Fruit fly (Drosophila melanogaster): ENCODE data around the gene CG42371.

The CG42371 gene

DNA sequence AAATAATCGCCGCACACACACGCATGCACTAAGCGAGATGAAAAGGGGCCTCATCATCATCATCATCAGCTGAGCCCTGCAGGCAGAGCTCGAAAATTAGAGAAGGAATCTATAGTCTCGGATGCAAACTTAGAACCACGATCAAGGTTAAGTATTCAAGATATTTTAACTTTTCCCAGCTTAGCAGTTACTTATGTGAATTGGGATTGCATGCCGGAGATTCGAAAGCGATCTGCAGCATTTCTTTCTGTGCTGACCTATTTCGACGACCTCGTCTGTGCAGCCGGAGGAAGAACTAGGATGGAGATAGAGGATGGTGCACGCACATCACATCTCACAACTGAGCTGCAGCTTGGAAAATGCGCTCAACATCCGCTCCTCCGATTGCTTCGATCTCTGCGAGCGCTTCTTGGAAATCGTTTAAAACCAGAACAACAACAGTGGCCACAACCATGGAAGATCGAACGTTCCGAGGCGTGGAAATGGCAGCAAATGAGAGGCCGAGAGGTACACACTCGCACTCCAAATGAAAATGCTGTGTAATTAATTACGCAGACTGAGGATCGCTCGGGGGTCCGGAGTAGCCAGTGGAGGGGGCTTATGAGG lies 34.2 kb downstream of the CG42371 start (continued):
- TF ChIP-seq D (optimal IDR thresholded peaks at IDR 0.05) (no peak), D (GFP tag; optimal IDR thresholded peaks at IDR 0.05) (peak; percentile 67), Meics (GFP tag; optimal IDR thresholded peaks at IDR 0.05) (no peak), Awh (GFP tag; IDR thresholded peaks at IDR 0.05) (peak; percentile 66), CG11723 (GFP tag; optimal IDR thresholded peaks at IDR 0.05) (peak; percentile 20), Xrp1 (GFP tag; IDR thresholded peaks at IDR 0.05) (peak; percentile 93), tin (GFP tag; optimal IDR thresholded peaks at IDR 0.05) (peak; percentile 69), jigr1 (GFP tag; IDR thresholded peaks at IDR 0.05) (no peak), CG3847 (GFP tag; IDR thresholded peaks at IDR 0.05) (0 out of 2 replicates have a peak, but pooled peaks have one; percentile 12), CG7556 (GFP tag; optimal IDR thresholded peaks at IDR 0.05) (peak; percentile 64), Poxn (GFP tag; IDR thresholded peaks at IDR 0.05) (no peak), CG30403 (GFP tag; optimal IDR thresholded peaks at IDR 0.05) (peak; percentile 21), gsb (GFP tag; IDR thresholded peaks at IDR 0.05) (no peak), pan (optimal IDR thresholded peaks at IDR 0.05) (no peak), pan (GFP tag; optimal IDR thresholded peaks at IDR 0.05 in 1 of 2, IDR thresholded peaks at IDR 0.05 in 1 of 2) (peak in 1 of 2 experiments; percentile 16), Hr3 (GFP tag; optimal IDR thresholded peaks at IDR 0.05) (peak; percentile 50), ro (GFP tag; IDR thresholded peaks at IDR 0.05) (peak; percentile 34; the same call in 1 of the 2 replicates), Taf1 (GFP tag; IDR thresholded peaks at IDR 0.05) (no peak), CG14014 (GFP tag; IDR thresholded peaks at IDR 0.05) (no peak), CG4617 (GFP tag; optimal IDR thresholded peaks at IDR 0.05; ENCODE audit: borderline replicate concordance) (peak; percentile 31), unpg (GFP tag; optimal IDR thresholded peaks at IDR 0.05) (peak; percentile 65), az2 (GFP tag; optimal IDR thresholded peaks at IDR 0.05) (peak; percentile 51), CG12659 (GFP tag; optimal IDR thresholded peaks at IDR 0.05) (no peak), p53 (GFP tag; optimal IDR thresholded peaks at IDR 0.05) (peak; percentile 32), tna (GFP tag; IDR thresholded peaks at IDR 0.05; ENCODE audit: partially characterized antibody) (no peak), CG2875 (GFP tag; optimal IDR thresholded peaks at IDR 0.05) (peak; percentile 61), Trl (optimal IDR thresholded peaks at IDR 0.05) (no peak), Trl (GFP tag; optimal IDR thresholded peaks at IDR 0.05) (peak; percentile 76), org-1 (GFP tag; optimal IDR thresholded peaks at IDR 0.05) (peak; percentile 75), Pdp1 (GFP tag; optimal IDR thresholded peaks at IDR 0.05) (peak; percentile 45 to 49), hbn (GFP tag; IDR thresholded peaks at IDR 0.05; ENCODE audit: partially characterized antibody) (no peak), Antp (GFP tag; optimal IDR thresholded peaks at IDR 0.05) (peak; percentile 66), CkIIα-i1 (GFP tag; IDR thresholded peaks at IDR 0.05) (no peak), gcm (GFP tag; optimal IDR thresholded peaks at IDR 0.05) (peak; percentile 75), Sry-β (GFP tag; optimal IDR thresholded peaks at IDR 0.05) (no peak), HLH54F (GFP tag; optimal IDR thresholded peaks at IDR 0.05) (peak; percentile 29), CG13775 (GFP tag; optimal IDR thresholded peaks at IDR 0.05) (peak; percentile 72), CG11456 (GFP tag; IDR thresholded peaks at IDR 0.05) (no peak), sd (tag; optimal IDR thresholded peaks at IDR 0.05) (no peak), lilli (GFP tag; optimal IDR thresholded peaks at IDR 0.05) (peak; percentile 47), CG9932 (GFP tag; IDR thresholded peaks at IDR 0.05) (no peak), stwl (tag; optimal IDR thresholded peaks at IDR 0.05) (peak; percentile 57), Vsx1 (GFP tag; optimal IDR thresholded peaks at IDR 0.05) (no peak), CG11695 (GFP tag; IDR thresholded peaks at IDR 0.05) (peak; percentile 56; the same call in 2 of the 3 replicates), lmd (GFP tag; IDR thresholded peaks at IDR 0.05) (no peak), lov (optimal IDR thresholded peaks at IDR 0.05) (no peak), lov (GFP tag; IDR thresholded peaks at IDR 0.05) (peak; percentile 73; the same call in 1 of the 3 replicates), CG1832 (GFP tag; optimal IDR thresholded peaks at IDR 0.05) (no peak), CG12219 (GFP tag; optimal IDR thresholded peaks at IDR 0.05) (peak; percentile 43), grau (tag; optimal IDR thresholded peaks at IDR 0.05) (peak; percentile 62), CG6854 (GFP tag; optimal IDR thresholded peaks at IDR 0.05) (no peak)

All from whole organism, embryonic.